Worm (Caenorhabditis elegans) whole organism, L4 larva: ENCODE data around the gene mex-5.

ENCODE experiments used
- F10B5.3 ChIP-seq: sonication (generic microtip); optimal IDR thresholded peaks from 2 replicates; lab custom pipeline; 2016; ENCODE audit warnings: mild to moderate bottlenecking, missing genetic modification characterization, missing compliant biosample characterization
- F26F4.8 ChIP-seq: fragments of 200-800 bp; sonication (Bioruptor generic); conservative IDR thresholded peaks from 2 replicates; pipeline ENCODE4 v1.3.6; 2022; ENCODE audit warnings: missing genetic modification characterization, missing compliant biosample characterization
- F44E2.7 ChIP-seq: fragments of 200-800 bp; sonication (Bioruptor generic); IDR thresholded peaks from 2 replicates; pipeline ENCODE4 v2.1.2; 2022; ENCODE audit warnings: missing genetic modification characterization, missing compliant biosample characterization
- T20F7.1 ChIP-seq: fragments of 200-800 bp; sonication (Bioruptor generic); optimal IDR thresholded peaks from 2 replicates; lab custom pipeline; 2018; ENCODE audit warnings: mild to moderate bottlenecking, missing genetic modification characterization, missing compliant biosample characterization
- Y105C5A.15 ChIP-seq: fragments of 200-800 bp; sonication (Bioruptor generic); IDR thresholded peaks from 2 replicates; pipeline ENCODE4 v1.3.6; 2022; ENCODE audit warnings: missing genetic modification characterization, missing compliant biosample characterization
- ama-1 ChIP-seq: fragments of 150-350 bp; optimal IDR thresholded peaks from 2 replicates; lab custom pipeline; 2014; ENCODE audit warnings: inconsistent platforms, mixed read lengths
- arid-1 ChIP-seq: fragments of 200-800 bp; sonication (Bioruptor generic); conservative IDR thresholded peaks from 2 replicates; pipeline ENCODE4 v1.3.6; 2022; ENCODE audit warnings: missing genetic modification reagents, missing genetic modification characterization, missing compliant biosample characterization
- ceh-32 ChIP-seq: sonication (generic microtip); optimal IDR thresholded peaks from 2 replicates; lab custom pipeline; 2016; ENCODE audit warnings: mild to moderate bottlenecking, missing genetic modification characterization, missing compliant biosample characterization; ENCODE audit not compliant: poor library complexity
- ceh-62 ChIP-seq: sonication (generic microtip); optimal IDR thresholded peaks from 2 replicates; lab custom pipeline; 2017; ENCODE audit warnings: missing biosample characterization, missing genetic modification characterization
- ces-1 ChIP-seq: fragments of 150-350 bp; sonication (generic microtip); optimal IDR thresholded peaks from 4 replicates; lab custom pipeline; 2014; ENCODE audit warnings: missing biosample characterization, missing genetic modification reagents, missing genetic modification characterization
- dmd-6 ChIP-seq: fragments of 200-800 bp; sonication (Bioruptor generic); IDR thresholded peaks from 2 replicates; pipeline ENCODE4 v1.3.6; 2022; ENCODE audit warnings: missing genetic modification reagents, missing genetic modification characterization, missing compliant biosample characterization
- dmd-8 ChIP-seq: fragments of 200-800 bp; sonication (Bioruptor generic); IDR thresholded peaks from 2 replicates; pipeline ENCODE4 v1.3.6; 2022; ENCODE audit warnings: missing genetic modification characterization, missing compliant biosample characterization
- duxl-1 ChIP-seq: sonication (generic microtip); optimal IDR thresholded peaks from 2 replicates; lab custom pipeline; 2016; ENCODE audit warnings: mild to moderate bottlenecking, missing genetic modification characterization, moderate library complexity, missing compliant biosample characterization; ENCODE audit not compliant: poor library complexity
- egl-27 ChIP-seq: sonication (generic microtip); optimal IDR thresholded peaks from 3 replicates; lab custom pipeline; 2017; ENCODE audit warnings: missing biosample characterization, missing genetic modification reagents, missing genetic modification characterization
- egl-43 ChIP-seq: fragments of 200-800 bp; sonication (Bioruptor generic); IDR thresholded peaks from 2 replicates; pipeline ENCODE4 v1.3.6; 2022; ENCODE audit warnings: missing genetic modification reagents, missing genetic modification characterization, missing compliant biosample characterization
- hlh-11 ChIP-seq: fragments of 200-800 bp; sonication (Bioruptor generic); optimal IDR thresholded peaks from 2 replicates; lab custom pipeline; 2018; ENCODE audit warnings: mild to moderate bottlenecking, missing genetic modification characterization, missing compliant biosample characterization
- jun-1 ChIP-seq: fragments of 150-350 bp; optimal IDR thresholded peaks from 2 replicates; lab custom pipeline; 2014; ENCODE audit warnings: missing biosample characterization, missing genetic modification reagents, missing genetic modification characterization
- lim-7 ChIP-seq: fragments of 200-800 bp; sonication (Bioruptor generic); IDR thresholded peaks from 2 replicates; pipeline ENCODE4 v1.3.6; 2022; ENCODE audit warnings: missing genetic modification characterization, missing compliant biosample characterization
- lin-1 ChIP-seq: fragments of 200-800 bp; sonication (Bioruptor generic); IDR thresholded peaks from 2 replicates; pipeline ENCODE4 v1.3.6; 2022; ENCODE audit warnings: missing genetic modification reagents, missing genetic modification characterization, missing compliant biosample characterization
- lin-38 ChIP-seq: fragments of 200-800 bp; sonication (Bioruptor generic); IDR thresholded peaks from 2 replicates; pipeline ENCODE4 v1.3.6; 2022; ENCODE audit warnings: missing genetic modification reagents, missing genetic modification characterization, missing compliant biosample characterization
- madf-5 ChIP-seq, 2 experiments: fragments of 200-800 bp; sonication (Bioruptor generic); IDR thresholded peaks; 2 replicates each; pipeline ENCODE4 v1.3.6; 2022; ENCODE audit warnings: missing compliant biosample characterization in 2 of 2, missing genetic modification characterization in 2 of 2
- mep-1 ChIP-seq: fragments of 150-350 bp; sonication (generic microtip); optimal IDR thresholded peaks from 3 replicates; lab custom pipeline; 2014; ENCODE audit warnings: missing biosample characterization, missing genetic modification characterization
- nhr-10 ChIP-seq: fragments of 150-350 bp; optimal IDR thresholded peaks from 2 replicates; lab custom pipeline; 2014; ENCODE audit warnings: missing biosample characterization, missing genetic modification characterization
- nhr-111 ChIP-seq: fragments of 200-800 bp; sonication (Bioruptor generic); optimal IDR thresholded peaks from 2 replicates; lab custom pipeline; 2018; ENCODE audit warnings: mild to moderate bottlenecking, missing genetic modification characterization, missing compliant biosample characterization
- nhr-237 ChIP-seq: sonication (generic microtip); optimal IDR thresholded peaks from 2 replicates; lab custom pipeline; 2017; ENCODE audit warnings: missing biosample characterization, missing genetic modification characterization
- nhr-25 ChIP-seq: sonication (generic microtip); optimal IDR thresholded peaks from 2 replicates; lab custom pipeline; 2017; ENCODE audit warnings: missing genetic modification characterization, mild to moderate bottlenecking, missing compliant biosample characterization, antibody characterized with exemption, moderate library complexity, borderline replicate concordance; ENCODE audit not compliant: insufficient read depth
- nhr-41 ChIP-seq: fragments of 200-800 bp; sonication (Bioruptor generic); IDR thresholded peaks from 2 replicates; pipeline ENCODE4 v1.3.6; 2022; ENCODE audit warnings: missing genetic modification reagents, missing genetic modification characterization, missing compliant biosample characterization
- nhr-42 ChIP-seq: fragments of 200-800 bp; sonication (Bioruptor generic); IDR thresholded peaks from 2 replicates; pipeline ENCODE4 v1.3.6; 2022; ENCODE audit warnings: missing genetic modification characterization, missing compliant biosample characterization
- nhr-6 ChIP-seq: fragments of 150-350 bp; optimal IDR thresholded peaks from 2 replicates; lab custom pipeline; 2014; ENCODE audit warnings: missing biosample characterization, missing genetic modification characterization
- nhr-76 ChIP-seq: fragments of 150-350 bp; optimal IDR thresholded peaks from 2 replicates; lab custom pipeline; 2014; ENCODE audit warnings: missing biosample characterization, missing genetic modification characterization
- nhr-77 ChIP-seq: fragments of 150-350 bp; optimal IDR thresholded peaks from 2 replicates; lab custom pipeline; 2014; ENCODE audit warnings: missing biosample characterization, missing genetic modification characterization
- php-3 ChIP-seq: fragments of 200-800 bp; sonication (Bioruptor generic); IDR thresholded peaks from 2 replicates; pipeline ENCODE4 v1.3.6; 2022; ENCODE audit warnings: missing genetic modification reagents, missing genetic modification characterization, missing compliant biosample characterization
- pqm-1 ChIP-seq: sonication (generic microtip); optimal IDR thresholded peaks from 2 replicates; lab custom pipeline; 2017; ENCODE audit warnings: missing biosample characterization, missing genetic modification characterization
- rbr-2 ChIP-seq: sonication (generic microtip); optimal IDR thresholded peaks from 2 replicates; lab custom pipeline; 2016; ENCODE audit warnings: missing genotype, missing genetic modification characterization, missing compliant biosample characterization
- saeg-2 ChIP-seq: fragments of 200-800 bp; sonication (Bioruptor generic); IDR thresholded peaks from 2 replicates; pipeline ENCODE4 v1.3.6; 2022; ENCODE audit warnings: missing genetic modification reagents, missing genetic modification characterization, missing compliant biosample characterization
- snpc-1.2 ChIP-seq: fragments of 200-800 bp; sonication (Bioruptor generic); IDR thresholded peaks from 2 replicates; pipeline ENCODE4 v1.3.6; 2022; ENCODE audit warnings: missing genetic modification reagents, missing genetic modification characterization, missing compliant biosample characterization
- spr-3 ChIP-seq: fragments of 200-800 bp; sonication (Bioruptor generic); optimal IDR thresholded peaks from 2 replicates; lab custom pipeline; 2018; ENCODE audit warnings: mild to moderate bottlenecking, missing genetic modification characterization, missing compliant biosample characterization
- tra-1 ChIP-seq: fragments of 200-800 bp; sonication (Bioruptor generic); IDR thresholded peaks from 2 replicates; pipeline ENCODE4 v1.3.6; 2022; ENCODE audit warnings: missing genetic modification reagents, missing genetic modification characterization, missing compliant biosample characterization
- unc-130 ChIP-seq: sonication (generic microtip); optimal IDR thresholded peaks from 2 replicates; lab custom pipeline; 2016; ENCODE audit warnings: missing genetic modification reagents, missing genetic modification characterization, missing compliant biosample characterization
- zag-1 ChIP-seq: fragments of 150-350 bp; optimal IDR thresholded peaks from 2 replicates; lab custom pipeline; 2014; ENCODE audit warnings: missing biosample characterization, missing genetic modification characterization
- ztf-11 ChIP-seq: fragments of 150-350 bp; optimal IDR thresholded peaks from 2 replicates; lab custom pipeline; 2014; ENCODE audit warnings: missing biosample characterization, missing genetic modification characterization

mex-5 gene

ce11 chrIV:13388779-13389178 lies 35.3 kb downstream of the mex-5 start (continued):
- TF ChIP-seq tra-1 (no peak), nhr-237 (tag; lab: Kevin White, UChicago) (no peak), F44E2.7 (GFP tag; lab: Robert Waterston, UW) (no peak), ces-1 (GFP tag; lab: Kevin White, UChicago) (no peak), F26F4.8 (GFP tag; lab: Robert Waterston, UW) (no peak), nhr-10 (tag; lab: Kevin White, UChicago) (peak; percentile 90), ceh-62 (tag; lab: Kevin White, UChicago) (no peak), F10B5.3 (tag; lab: Kevin White, UChicago) (no peak), arid-1 (GFP tag; lab: Robert Waterston, UW) (no peak; the same call in 1 of the 2 replicates), unc-130 (GFP tag; lab: Kevin White, UChicago) (no peak)
- TF ChIP-seq, all 104 proteins: peak for 38

ce11 chrIV:13389237-13389636 lies 35.7 kb downstream of the mex-5 start:
- TF ChIP-seq egl-43 = peak; percentile 67
- no peak for TF ChIP-seq nhr-41
- TF ChIP-seq tra-1 = 0 out of 2 replicates have a peak, but pooled peaks have one; percentile 26
- TF ChIP-seq mep-1 = no peak
- no peak for TF ChIP-seq F10B5.3 (tag; lab: Kevin White, UChicago)
- no peak for TF ChIP-seq rbr-2
- no peak for TF ChIP-seq zag-1 (tag; lab: Kevin White, UChicago)
- no peak for TF ChIP-seq spr-3 (GFP tag; lab: Kevin White, UChicago)
- 0 out of 2 replicates have a peak, but pooled peaks have one; percentile 49 for TF ChIP-seq dmd-8
- no peak for TF ChIP-seq ztf-11
- no peak for TF ChIP-seq nhr-25 (tag; lab: Kevin White, UChicago)
- peak; percentile 33; the same call in 1 of the 2 replicates for TF ChIP-seq nhr-42 (GFP tag; lab: Robert Waterston, UW)
- no peak for TF ChIP-seq php-3
- TF ChIP-seq egl-27 (tag; lab: Kevin White, UChicago) = no peak
- 0 out of 2 replicates have a peak, but pooled peaks have one; percentile 11 for TF ChIP-seq snpc-1.2 (GFP tag; lab: Robert Waterston, UW)
- TF ChIP-seq nhr-6 (tag; lab: Kevin White, UChicago) = no peak
- no peak for TF ChIP-seq nhr-76
- TF ChIP-seq dmd-6 (GFP tag; lab: Robert Waterston, UW) = no peak
- no peak for TF ChIP-seq F26F4.8 (GFP tag; lab: Robert Waterston, UW)
- no peak for TF ChIP-seq madf-5 (GFP tag; IDR thresholded peaks at IDR 0.05; lab: Robert Waterston, UW)
- TF ChIP-seq ceh-32 (tag; lab: Kevin White, UChicago) = no peak
- TF ChIP-seq lim-7 (GFP tag; lab: Robert Waterston, UW) = no peak
- no peak for TF ChIP-seq lin-38 (GFP tag; lab: Robert Waterston, UW)
- no peak for TF ChIP-seq nhr-77 (tag; lab: Kevin White, UChicago)
- peak; percentile 38; the same call in 1 of the 2 replicates for TF ChIP-seq lin-1 (GFP tag; lab: Robert Waterston, UW)
- TF ChIP-seq nhr-111 (GFP tag; lab: Kevin White, UChicago) = peak; percentile 43
- TF ChIP-seq saeg-2 = no peak
- TF ChIP-seq pqm-1 (tag; lab: Kevin White, UChicago) = no peak
- TF ChIP-seq Y105C5A.15 = 0 out of 2 replicates have a peak, but pooled peaks have one; percentile 34
- no peak for TF ChIP-seq ama-1
- TF ChIP-seq jun-1 (tag; lab: Kevin White, UChicago) = no peak
- TF ChIP-seq T20F7.1 = no peak
- TF ChIP-seq duxl-1 (tag; lab: Kevin White, UChicago) = peak; percentile 34
- TF ChIP-seq hlh-11 (tag; lab: Kevin White, UChicago) = no peak
